Fruit fly (Drosophila melanogaster) whole organism, wandering third instar larva: Measurements from ENCODE around the gene CG42699.

Experiments used
- HLH106 ChIP-seq: fragments of 200-800 bp; optimal IDR thresholded peaks from 3 replicates; lab custom pipeline; 2019; ENCODE audit warnings: missing biosample characterization, mild to moderate bottlenecking, missing genetic modification characterization, moderate library complexity
- Hnf4 ChIP-seq: fragments of 200-800 bp; sonication (Bioruptor generic); optimal IDR thresholded peaks from 2 replicates; lab custom pipeline; 2016; ENCODE audit warnings: missing biosample characterization, mild to moderate bottlenecking, missing genetic modification characterization
- Hr78 ChIP-seq: fragments of >200 bp; optimal IDR thresholded peaks from 2 replicates; lab custom pipeline; 2017; ENCODE audit warnings: missing biosample characterization, missing genetic modification characterization
- Hr83 ChIP-seq: fragments of 200-300 bp; sonication (Bioruptor generic); optimal IDR thresholded peaks from 2 replicates; lab custom pipeline; 2016; ENCODE audit warnings: missing biosample characterization, mild to moderate bottlenecking, missing genetic modification characterization, moderate library complexity; ENCODE audit not compliant: poor library complexity, severe bottlenecking
- Myc ChIP-seq: fragments of >200 bp; optimal IDR thresholded peaks from 2 replicates; lab custom pipeline; 2017
- Sp1 ChIP-seq: fragments of 200-800 bp; sonication (Bioruptor generic); optimal IDR thresholded peaks from 3 replicates; lab custom pipeline; 2019; ENCODE audit warnings: missing biosample characterization, mild to moderate bottlenecking, missing genetic modification characterization, moderate library complexity
- br ChIP-seq: fragments of 200-800 bp; sonication (Bioruptor generic); optimal IDR thresholded peaks from 2 replicates; lab custom pipeline; 2016; ENCODE audit warnings: missing biosample characterization, missing genetic modification characterization
- sv ChIP-seq: fragments of 200-800 bp; sonication (Bioruptor generic); optimal IDR thresholded peaks from 3 replicates; lab custom pipeline; 2016; ENCODE audit warnings: missing biosample characterization, missing genetic modification characterization

DNA sequence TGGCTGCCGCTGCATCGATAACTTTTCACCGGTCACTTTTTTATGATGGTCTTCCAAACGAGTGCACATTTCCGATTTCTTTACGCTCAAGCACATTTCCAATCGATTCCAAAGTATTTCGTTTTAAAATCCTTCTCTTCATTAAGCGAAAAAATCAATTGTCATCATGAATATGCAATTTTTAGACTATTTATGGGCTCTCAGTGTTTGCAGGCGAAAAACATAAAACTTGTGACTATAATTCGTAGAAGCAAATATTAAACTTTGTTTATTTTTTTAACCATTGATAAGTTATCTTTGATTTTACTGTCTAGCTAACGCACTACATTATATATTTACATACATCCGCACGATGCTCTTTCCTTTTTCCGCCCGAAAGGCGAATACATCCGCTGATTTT, 44.3 kb downstream of the CG42699 start, which contains the start of gene Prosbeta2R1:
- no peak for TF ChIP-seq sv (GFP tag; lab: Kevin White, UChicago)
- TF ChIP-seq Hr83 (GFP tag; lab: Kevin White, UChicago), result no peak
- TF ChIP-seq Myc (lab: Kevin White, UChicago), result no peak
- TF ChIP-seq Hnf4 (GFP tag; lab: Kevin White, UChicago), result no peak
- TF ChIP-seq br (GFP tag; lab: Kevin White, UChicago), result no peak
- TF ChIP-seq Hr78 (GFP tag; lab: Kevin White, UChicago), result no peak
- TF ChIP-seq HLH106 (tag; lab: Kevin White, UChicago), result no peak
- no peak for TF ChIP-seq Sp1
